Worm (Caenorhabditis elegans): Measurements from ENCODE around the gene srx-45.

ce11 chrIII:9289815-9290214 lies 16.7 kb downstream of the srx-45 start:
- TF ChIP-seq ama-1 (optimal IDR thresholded peaks at IDR 0.05) (no peak), elt-2 (tag; optimal IDR thresholded peaks at IDR 0.05) (no peak), sox-4 (tag; optimal IDR thresholded peaks at IDR 0.05) (no peak), ceh-31 (tag; optimal IDR thresholded peaks at IDR 0.05) (no peak), hlh-30 (tag; optimal IDR thresholded peaks at IDR 0.05; ENCODE audit: insufficient read depth) (no peak), pha-4 (tag; optimal IDR thresholded peaks at IDR 0.05) (no peak)
